Worm (Caenorhabditis elegans): Measurements from ENCODE around the gene D1086.18.

DNA sequence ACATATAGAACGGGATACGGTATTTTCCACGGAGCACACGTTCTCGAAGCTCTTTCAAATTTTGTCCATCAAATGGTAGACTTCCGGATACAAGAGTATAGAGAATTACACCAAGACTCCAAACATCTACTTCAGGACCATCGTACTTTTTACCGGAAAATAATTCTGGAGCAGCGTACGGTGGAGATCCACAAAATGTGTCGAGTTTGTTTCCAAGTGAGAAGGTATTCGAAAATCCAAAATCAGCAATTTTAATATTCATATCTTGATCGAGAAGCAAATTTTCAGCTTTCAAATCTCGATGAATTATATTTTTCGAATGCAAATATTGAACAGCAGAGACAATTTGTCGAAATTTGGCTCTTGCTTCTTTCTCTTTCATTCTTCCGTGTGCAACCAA, 37.5 kb downstream of the D1086.18 start:
- TF ChIP-seq nhr-28 (tag; optimal IDR thresholded peaks at IDR 0.05) (no peak), zag-1 (tag; optimal IDR thresholded peaks at IDR 0.05) (no peak), ama-1 (optimal IDR thresholded peaks at IDR 0.05) (no peak), nhr-11 (tag; optimal IDR thresholded peaks at IDR 0.05) (no peak), fkh-4 (tag; optimal IDR thresholded peaks at IDR 0.05; ENCODE audit: borderline replicate concordance) (no peak)
